Fruit fly (Drosophila melanogaster): ENCODE results near the gene hzg.
A peak's percentile ranks its signal among the peaks of the same experiment; 100 is the strongest.

Gene hzg

DNA sequence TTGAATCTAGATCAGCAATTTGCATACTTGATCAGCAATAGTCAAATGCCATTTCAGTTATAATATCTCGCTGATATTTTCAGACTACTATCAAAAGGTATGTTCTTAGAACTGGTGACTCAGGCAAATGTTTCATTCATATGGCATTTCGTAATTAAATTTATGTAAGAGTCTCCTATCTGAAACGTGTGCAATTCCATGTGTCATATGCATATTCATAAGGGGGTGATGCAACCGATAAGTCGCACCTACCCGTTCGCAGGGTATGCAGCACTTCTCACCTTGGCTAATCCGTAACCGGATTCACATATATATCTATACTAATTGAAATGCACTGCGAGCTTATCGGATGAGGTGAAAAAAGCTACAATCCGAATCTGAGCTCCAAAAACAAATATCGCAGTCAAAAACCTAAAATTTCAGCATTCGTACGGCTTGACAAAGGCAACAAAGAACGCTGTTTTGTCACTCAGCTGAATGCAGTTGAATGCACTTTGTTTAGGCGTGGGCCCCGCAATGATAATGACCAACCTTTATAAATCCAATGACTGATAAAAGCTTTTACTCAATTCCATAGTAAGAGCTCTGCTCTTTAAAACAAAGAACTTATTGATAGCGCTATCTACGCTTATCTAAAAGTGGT is 33.3 kb upstream of the hzg start (continued):
- TF ChIP-seq CG9139 (GFP tag; optimal IDR thresholded peaks at IDR 0.05) (no peak), fkh (GFP tag; optimal IDR thresholded peaks at IDR 0.05) (no peak), CG10631 (GFP tag; optimal IDR thresholded peaks at IDR 0.05) (no peak), Lpt (GFP tag; optimal IDR thresholded peaks at IDR 0.05) (no peak), cyc (GFP tag; optimal IDR thresholded peaks at IDR 0.05) (peak; percentile 10), dsx (GFP tag; optimal IDR thresholded peaks at IDR 0.05; ENCODE audit: poor library complexity, severe bottlenecking) (peak; percentile 24), Smox (GFP tag; optimal IDR thresholded peaks at IDR 0.05) (no peak), CG32006 (GFP tag; optimal IDR thresholded peaks at IDR 0.05) (peak; percentile 19), CG4318 (GFP tag; optimal IDR thresholded peaks at IDR 0.05) (no peak), salr (GFP tag; optimal IDR thresholded peaks at IDR 0.05) (no peak), spab (GFP tag; optimal IDR thresholded peaks at IDR 0.05) (no peak), achi (GFP tag; optimal IDR thresholded peaks at IDR 0.05) (no peak), CG8119 (GFP tag; IDR thresholded peaks at IDR 0.05) (peak; percentile 50; the same call in 2 of the 3 replicates), CG8632 (GFP tag; optimal IDR thresholded peaks at IDR 0.05) (no peak), CG31627 (GFP tag; optimal IDR thresholded peaks at IDR 0.05) (no peak), pdm3 (GFP tag; optimal IDR thresholded peaks at IDR 0.05) (no peak), Ets96B (tag; optimal IDR thresholded peaks at IDR 0.05) (peak; percentile 19), net (GFP tag; optimal IDR thresholded peaks at IDR 0.05) (no peak), Eip78C (GFP tag) (peak; percentile 87), CG6792 (GFP tag; optimal IDR thresholded peaks at IDR 0.05) (no peak), CG34406 (GFP tag; optimal IDR thresholded peaks at IDR 0.05) (peak; percentile 17), Hr38 (GFP tag; optimal IDR thresholded peaks at IDR 0.05) (no peak), OdsH (GFP tag; optimal IDR thresholded peaks at IDR 0.05) (no peak), Blimp-1 (GFP tag; optimal IDR thresholded peaks at IDR 0.05) (no peak), Sox14 (GFP tag; optimal IDR thresholded peaks at IDR 0.05) (peak; percentile 77), CG6276 (GFP tag; optimal IDR thresholded peaks at IDR 0.05) (peak; percentile 1), Eip93F (GFP tag; optimal IDR thresholded peaks at IDR 0.05) (peak; percentile 92), svp (GFP tag) (peak; percentile 74), dac (GFP tag; optimal IDR thresholded peaks at IDR 0.05) (no peak), Hr39 (GFP tag; optimal IDR thresholded peaks at IDR 0.05) (no peak), Eip75B (GFP tag; optimal IDR thresholded peaks at IDR 0.05) (peak; percentile 41), CG6808 (GFP tag; optimal IDR thresholded peaks at IDR 0.05) (peak; percentile 20), Sox102F (GFP tag; optimal IDR thresholded peaks at IDR 0.05) (peak; percentile 4), CG8319 (GFP tag; optimal IDR thresholded peaks at IDR 0.05) (peak; percentile 2)

DNA sequence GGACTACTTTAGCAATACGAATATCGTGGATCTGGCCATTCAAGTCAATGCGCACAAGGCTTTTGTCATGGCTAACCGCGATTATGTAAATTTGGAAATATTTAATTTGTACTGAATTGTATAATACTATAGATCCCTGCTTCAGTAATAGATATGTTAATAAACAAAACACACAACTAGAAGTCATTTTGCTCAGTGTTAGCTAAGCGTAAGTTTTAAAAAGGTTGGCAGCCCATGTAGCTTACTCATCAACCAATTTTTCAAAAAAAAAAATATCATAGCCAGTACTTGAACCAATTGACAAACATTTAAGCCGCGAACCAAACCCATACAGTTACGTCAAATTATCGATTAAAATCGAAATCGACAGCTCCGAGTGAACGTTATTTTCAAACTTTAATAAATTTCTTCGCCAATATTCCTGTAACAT is 32.5 kb upstream of the hzg start:
- TF ChIP-seq Hr38 (GFP tag; optimal IDR thresholded peaks at IDR 0.05) (no peak), achi (GFP tag; optimal IDR thresholded peaks at IDR 0.05) (peak; percentile 70), Met (GFP tag; optimal IDR thresholded peaks at IDR 0.05) (peak; percentile 80), svp (GFP tag) (peak; percentile 88), Hr39 (GFP tag; optimal IDR thresholded peaks at IDR 0.05) (peak; percentile 78), Smox (GFP tag; optimal IDR thresholded peaks at IDR 0.05) (peak; percentile 78), CG6808 (GFP tag; optimal IDR thresholded peaks at IDR 0.05) (peak; percentile 70), dac (GFP tag; optimal IDR thresholded peaks at IDR 0.05) (peak; percentile 9), eg (GFP tag; IDR thresholded peaks at IDR 0.05) (peak; percentile 89), CG1621 (tag; optimal IDR thresholded peaks at IDR 0.05) (peak; percentile 66), Blimp-1 (GFP tag; optimal IDR thresholded peaks at IDR 0.05) (peak; percentile 37), Sox102F (GFP tag; optimal IDR thresholded peaks at IDR 0.05) (peak; percentile 76), CG34406 (GFP tag; optimal IDR thresholded peaks at IDR 0.05) (peak; percentile 74), Lpt (GFP tag; optimal IDR thresholded peaks at IDR 0.05) (peak; percentile 72), Ets21C (GFP tag; optimal IDR thresholded peaks at IDR 0.05) (peak; percentile 43), CG10631 (GFP tag; optimal IDR thresholded peaks at IDR 0.05) (peak; percentile 65), CG16779 (tag; optimal IDR thresholded peaks at IDR 0.05) (peak; percentile 55), Eip93F (GFP tag; optimal IDR thresholded peaks at IDR 0.05) (no peak), CG3032 (tag; optimal IDR thresholded peaks at IDR 0.05) (peak; percentile 74), CG6276 (GFP tag; optimal IDR thresholded peaks at IDR 0.05) (peak; percentile 76), CG4318 (GFP tag; optimal IDR thresholded peaks at IDR 0.05) (peak; percentile 35), CG3919 (GFP tag; optimal IDR thresholded peaks at IDR 0.05) (peak; percentile 83), cyc (GFP tag; optimal IDR thresholded peaks at IDR 0.05) (peak; percentile 67), dsx (GFP tag; optimal IDR thresholded peaks at IDR 0.05; ENCODE audit: poor library complexity, severe bottlenecking) (peak; percentile 42), Hr4 (GFP tag; optimal IDR thresholded peaks at IDR 0.05) (peak; percentile 78), CG10669 (GFP tag; optimal IDR thresholded peaks at IDR 0.05) (peak; percentile 68), Ets96B (tag; optimal IDR thresholded peaks at IDR 0.05) (peak; percentile 59), CG11762 (GFP tag; optimal IDR thresholded peaks at IDR 0.05; ENCODE audit: insufficient read depth) (peak; percentile 53), esn (GFP tag; optimal IDR thresholded peaks at IDR 0.05) (peak; percentile 78), ss (GFP tag; optimal IDR thresholded peaks at IDR 0.05) (peak; percentile 3 to 49), fd85E (GFP tag; optimal IDR thresholded peaks at IDR 0.05) (no peak)

Data from whole organism, prepupa.